Fruit fly (Drosophila melanogaster): ENCODE results near the gene Invadolysin.

The Invadolysin gene

DNA sequence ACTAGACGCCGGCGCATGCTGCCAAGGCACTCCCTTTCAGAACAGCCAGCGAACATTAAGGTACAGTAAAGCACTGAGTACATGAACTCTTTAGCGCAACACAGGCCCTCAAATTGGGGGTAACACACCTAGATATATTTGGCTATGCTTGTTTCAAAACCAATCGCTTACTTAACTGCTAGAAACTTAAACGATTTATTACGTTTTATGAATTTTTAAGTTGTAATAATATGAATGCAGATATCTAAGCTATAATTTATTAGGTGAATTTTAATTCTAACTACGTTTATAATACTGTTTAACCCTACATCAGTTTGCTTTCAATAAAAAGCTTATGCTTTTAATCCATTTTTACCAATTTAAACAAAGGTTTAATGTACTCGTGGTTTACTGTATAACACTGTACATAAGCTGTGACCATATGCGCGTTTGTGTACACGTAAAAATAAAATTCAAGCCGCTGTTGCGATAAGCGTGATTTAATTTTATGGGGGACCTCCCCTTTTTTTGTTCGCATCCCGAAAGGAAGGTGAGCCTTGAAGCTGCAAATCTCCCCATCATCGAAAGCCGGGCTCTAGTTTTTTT, 32.6 kb downstream of the Invadolysin start (continued):
- peak; percentile 78 for TF ChIP-seq CG6808 (GFP tag; optimal IDR thresholded peaks at IDR 0.05)
- TF ChIP-seq CG3032 (tag; optimal IDR thresholded peaks at IDR 0.05), result peak; percentile 63
- no peak for TF ChIP-seq Blimp-1 (GFP tag; optimal IDR thresholded peaks at IDR 0.05)
- no peak for TF ChIP-seq svp (GFP tag)
- TF ChIP-seq Sox15 (GFP tag; optimal IDR thresholded peaks at IDR 0.05), result no peak
- TF ChIP-seq CG6163 (GFP tag; IDR thresholded peaks at IDR 0.05), result no peak
- no peak for TF ChIP-seq CG16779 (tag; optimal IDR thresholded peaks at IDR 0.05)
- peak; percentile 42 for TF ChIP-seq CG8632 (GFP tag; optimal IDR thresholded peaks at IDR 0.05)
- TF ChIP-seq dsx (GFP tag; optimal IDR thresholded peaks at IDR 0.05; ENCODE audit: poor library complexity, severe bottlenecking), result peak; percentile 31
- no peak for TF ChIP-seq topi (GFP tag; optimal IDR thresholded peaks at IDR 0.05)
- TF ChIP-seq Hr39 (GFP tag; optimal IDR thresholded peaks at IDR 0.05), result peak; percentile 16
- TF ChIP-seq CG8319 (GFP tag; optimal IDR thresholded peaks at IDR 0.05), result no peak
- TF ChIP-seq fkh (GFP tag; optimal IDR thresholded peaks at IDR 0.05), result no peak
- no peak for TF ChIP-seq Eip93F (GFP tag; optimal IDR thresholded peaks at IDR 0.05)

DNA sequence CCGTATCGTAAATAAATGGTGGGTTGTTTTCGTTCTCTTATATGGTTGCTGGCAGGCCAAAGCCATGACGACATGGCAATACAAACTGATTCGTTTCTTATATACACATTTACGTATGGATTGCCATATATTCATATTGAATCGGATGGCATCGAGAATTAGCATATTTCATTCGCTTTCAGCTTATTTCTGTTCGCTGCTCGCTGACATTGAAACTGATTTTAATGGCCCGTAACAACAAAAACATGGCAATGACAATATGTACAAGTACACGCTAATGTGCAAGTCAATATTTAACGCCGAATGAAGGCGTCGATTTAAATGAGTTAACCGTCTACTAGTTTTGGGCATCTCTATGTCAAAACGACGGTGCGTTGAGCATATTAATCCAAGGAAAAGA, 41.5 kb downstream of the Invadolysin start:
- TF ChIP-seq fkh (GFP tag; optimal IDR thresholded peaks at IDR 0.05), result peak; percentile 78
- no peak for TF ChIP-seq CG1621 (tag; optimal IDR thresholded peaks at IDR 0.05)
- TF ChIP-seq OdsH (GFP tag; optimal IDR thresholded peaks at IDR 0.05), result no peak
- no peak for TF ChIP-seq lz (GFP tag; optimal IDR thresholded peaks at IDR 0.05)
- peak; percentile 21 for TF ChIP-seq Blimp-1 (GFP tag; optimal IDR thresholded peaks at IDR 0.05)

DNA sequence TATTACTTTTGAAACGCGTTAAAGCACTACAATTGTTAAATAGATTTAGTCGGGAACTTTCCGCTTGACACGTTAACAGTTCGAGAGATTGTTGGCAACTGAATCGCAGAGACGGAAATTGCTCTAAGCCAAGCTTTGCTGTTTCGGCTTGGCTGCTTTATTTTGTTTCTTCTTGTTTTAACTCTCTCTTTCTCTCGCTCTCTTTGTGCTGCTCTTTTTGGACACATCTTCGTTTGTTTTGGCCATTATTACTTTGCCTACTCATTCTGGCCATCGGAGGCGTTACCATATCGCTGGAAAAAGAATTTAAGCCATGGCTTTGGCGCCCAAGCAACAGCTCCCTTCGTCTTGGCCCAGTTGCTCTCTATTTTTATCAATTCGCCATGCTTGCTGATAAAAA, 45.1 kb downstream of the Invadolysin start, which contains the start of gene CG12814:
CG12814 (minus strand) TSS at position 84 of the 400 bp plus-strand sequence.
- TF ChIP-seq OdsH (GFP tag; optimal IDR thresholded peaks at IDR 0.05) (no peak), fd59A (GFP tag; optimal IDR thresholded peaks at IDR 0.05) (peak; percentile 8), CG8119 (GFP tag; IDR thresholded peaks at IDR 0.05) (peak; percentile 66; the same call in 2 of the 3 replicates), svp (GFP tag) (no peak), CG3032 (tag; optimal IDR thresholded peaks at IDR 0.05) (peak; percentile 23), CG1621 (tag; optimal IDR thresholded peaks at IDR 0.05) (peak; percentile 55), CG3919 (GFP tag; optimal IDR thresholded peaks at IDR 0.05) (peak; percentile 40), fkh (GFP tag; optimal IDR thresholded peaks at IDR 0.05) (peak; percentile 47), CG8632 (GFP tag; optimal IDR thresholded peaks at IDR 0.05) (peak; percentile 25), CG6276 (GFP tag; optimal IDR thresholded peaks at IDR 0.05) (peak; percentile 64), fd85E (GFP tag; optimal IDR thresholded peaks at IDR 0.05) (no peak), Eip78C (GFP tag) (peak; percentile 66), Ets96B (tag; optimal IDR thresholded peaks at IDR 0.05) (peak; percentile 46), eg (GFP tag; IDR thresholded peaks at IDR 0.05) (peak; percentile 76; the same call in 2 of the 3 replicates), Hr38 (GFP tag; optimal IDR thresholded peaks at IDR 0.05) (no peak), Eip93F (GFP tag; optimal IDR thresholded peaks at IDR 0.05) (no peak), esn (GFP tag; optimal IDR thresholded peaks at IDR 0.05) (peak; percentile 19), net (GFP tag; optimal IDR thresholded peaks at IDR 0.05) (peak; percentile 46), CG34406 (GFP tag; optimal IDR thresholded peaks at IDR 0.05) (peak; percentile 12), spab (GFP tag; optimal IDR thresholded peaks at IDR 0.05) (peak; percentile 15), cyc (GFP tag; optimal IDR thresholded peaks at IDR 0.05) (no peak), Met (GFP tag; optimal IDR thresholded peaks at IDR 0.05) (no peak), salr (GFP tag; optimal IDR thresholded peaks at IDR 0.05) (no peak), Sox102F (GFP tag; optimal IDR thresholded peaks at IDR 0.05) (peak; percentile 50), CG6808 (GFP tag; optimal IDR thresholded peaks at IDR 0.05) (peak; percentile 74), CG15336 (GFP tag; IDR thresholded peaks at IDR 0.05) (peak; percentile 68), dsx (GFP tag; optimal IDR thresholded peaks at IDR 0.05; ENCODE audit: poor library complexity, severe bottlenecking) (peak; percentile 60), CG16779 (tag; optimal IDR thresholded peaks at IDR 0.05) (peak; percentile 69), vri (GFP tag; optimal IDR thresholded peaks at IDR 0.05) (peak; percentile 30), ss (GFP tag; optimal IDR thresholded peaks at IDR 0.05) (peak; percentile 68 to 81), Sox14 (GFP tag; optimal IDR thresholded peaks at IDR 0.05) (peak; percentile 2), CG10669 (GFP tag; optimal IDR thresholded peaks at IDR 0.05) (peak; percentile 45), CG11762 (GFP tag; optimal IDR thresholded peaks at IDR 0.05; ENCODE audit: insufficient read depth) (peak; percentile 17), CG7368 (GFP tag; optimal IDR thresholded peaks at IDR 0.05) (no peak), CG9139 (GFP tag; optimal IDR thresholded peaks at IDR 0.05) (peak; percentile 83), CG6163 (GFP tag; IDR thresholded peaks at IDR 0.05) (peak; percentile 93)
